Fruit fly (Drosophila melanogaster) whole organism, embryonic: Measurements from ENCODE around the gene Tasp1.

Experiments used
- Abd-B ChIP-seq: fragments of 200-800 bp; sonication (Bioruptor generic); optimal IDR thresholded peaks from 2 replicates; lab custom pipeline; 2018; ENCODE audit warnings: missing biosample characterization, mild to moderate bottlenecking, missing genetic modification characterization, moderate library complexity
- B-H2 ChIP-seq: fragments of 200-800 bp; sonication (Bioruptor generic); optimal IDR thresholded peaks from 2 replicates; lab custom pipeline; 2018; ENCODE audit warnings: missing biosample characterization, mild to moderate bottlenecking, missing genetic modification characterization
- Bgb ChIP-seq: fragments of 200-800 bp; sonication (Bioruptor generic); IDR thresholded peaks from 2 replicates; pipeline ENCODE4 v1.3.6; 2022; ENCODE audit warnings: missing biosample characterization, missing genetic modification characterization; ENCODE audit not compliant: partially characterized antibody
- BtbVII ChIP-seq: fragments of 200-800 bp; sonication (Bioruptor generic); optimal IDR thresholded peaks from 3 replicates; lab custom pipeline; 2017; ENCODE audit warnings: missing biosample characterization, mild to moderate bottlenecking, missing genetic modification characterization
- CG10147 ChIP-seq: fragments of 200-800 bp; sonication (Bioruptor generic); optimal IDR thresholded peaks from 2 replicates; lab custom pipeline; 2019; ENCODE audit warnings: missing biosample characterization, mild to moderate bottlenecking, missing genetic modification characterization, moderate library complexity
- CG11247 ChIP-seq: fragments of 200-800 bp; sonication (Bioruptor generic); IDR thresholded peaks from 2 replicates; pipeline ENCODE4 v1.3.6; 2022; ENCODE audit warnings: missing biosample characterization, missing genetic modification characterization
- CG12744 ChIP-seq: fragments of 200-800 bp; sonication (Bioruptor generic); optimal IDR thresholded peaks from 2 replicates; lab custom pipeline; 2016; ENCODE audit warnings: missing biosample characterization, missing genetic modification characterization
- CG15011 ChIP-seq: fragments of 200-800 bp; sonication (Bioruptor generic); optimal IDR thresholded peaks from 3 replicates; lab custom pipeline; 2018; ENCODE audit warnings: missing biosample characterization, mild to moderate bottlenecking, missing genetic modification characterization
- CG16779 ChIP-seq: fragments of 200-800 bp; sonication (Bioruptor generic); IDR thresholded peaks from 2 replicates; pipeline ENCODE4 v1.3.6; 2022; ENCODE audit warnings: missing biosample characterization, missing genetic modification characterization
- CG17359 ChIP-seq: fragments of 200-800 bp; sonication (Bioruptor generic); optimal IDR thresholded peaks from 3 replicates; lab custom pipeline; 2018; ENCODE audit warnings: missing biosample characterization, mild to moderate bottlenecking, missing genetic modification characterization, moderate library complexity
- CG18476 ChIP-seq: fragments of 200-800 bp; sonication (Bioruptor generic); optimal IDR thresholded peaks from 2 replicates; lab custom pipeline; 2016; ENCODE audit warnings: missing biosample characterization, mild to moderate bottlenecking, missing genetic modification characterization
- CG32767 ChIP-seq: fragments of 200-800 bp; sonication (Bioruptor generic); IDR thresholded peaks from 2 replicates; pipeline ENCODE4 v1.3.6; 2022; ENCODE audit warnings: missing biosample characterization, missing genetic modification characterization
- CG33213 ChIP-seq: fragments of 200-800 bp; sonication (Bioruptor generic); optimal IDR thresholded peaks from 3 replicates; lab custom pipeline; 2016; ENCODE audit warnings: missing biosample characterization, missing genetic modification characterization
- CG34422 ChIP-seq: fragments of 200-800 bp; sonication (Bioruptor generic); IDR thresholded peaks from 3 replicates; pipeline ENCODE4 v1.3.6; 2022; ENCODE audit warnings: missing biosample characterization, missing genetic modification characterization
- CG3847 ChIP-seq: fragments of 200-800 bp; sonication (Bioruptor generic); IDR thresholded peaks from 2 replicates; pipeline ENCODE4 v1.3.6; 2022; ENCODE audit warnings: missing biosample characterization, missing genetic modification characterization
- CG4360 ChIP-seq: fragments of 200-800 bp; sonication (Bioruptor generic); IDR thresholded peaks from 2 replicates; pipeline ENCODE4 v1.3.6; 2022; ENCODE audit warnings: missing biosample characterization, missing genetic modification characterization
- CG43689 ChIP-seq: fragments of 200-800 bp; sonication (Bioruptor generic); IDR thresholded peaks from 2 replicates; pipeline ENCODE4 v1.3.6; 2022; ENCODE audit warnings: missing biosample characterization, missing genetic modification characterization
- CG7271 ChIP-seq: fragments of 200-800 bp; sonication (Bioruptor generic); optimal IDR thresholded peaks from 2 replicates; lab custom pipeline; 2018; ENCODE audit warnings: missing biosample characterization, mild to moderate bottlenecking, missing genetic modification characterization, moderate library complexity
- CG8924 ChIP-seq: fragments of 200-800 bp; optimal IDR thresholded peaks from 3 replicates; lab custom pipeline; 2019; ENCODE audit warnings: missing biosample characterization, mild to moderate bottlenecking, missing genetic modification characterization, moderate library complexity
- CG9215 ChIP-seq: fragments of 200-800 bp; sonication (Bioruptor generic); IDR thresholded peaks from 2 replicates; pipeline ENCODE4 v1.3.6; 2022; ENCODE audit warnings: missing biosample characterization, missing genetic modification characterization
- CG9797 ChIP-seq: fragments of 200-800 bp; sonication (Bioruptor generic); optimal IDR thresholded peaks from 3 replicates; lab custom pipeline; 2018; ENCODE audit warnings: missing biosample characterization, mild to moderate bottlenecking, missing genetic modification characterization
- D19B ChIP-seq: fragments of 200-800 bp; sonication (Bioruptor generic); optimal IDR thresholded peaks from 2 replicates; lab custom pipeline; 2017; ENCODE audit warnings: missing biosample characterization, mild to moderate bottlenecking, missing genetic modification characterization
- Dbx ChIP-seq: fragments of 200-800 bp; sonication (Bioruptor generic); IDR thresholded peaks from 3 replicates; pipeline ENCODE4 v1.3.6; 2022; ENCODE audit warnings: missing biosample characterization, missing genetic modification characterization
- Dip2 ChIP-seq: fragments of 200-800 bp; sonication (Bioruptor generic); IDR thresholded peaks from 2 replicates; pipeline ENCODE4 v1.3.6; 2022; ENCODE audit warnings: missing biosample characterization, missing genetic modification characterization
- E2f1 ChIP-seq: fragments of 200-800 bp; sonication (Bioruptor generic); IDR thresholded peaks from 2 replicates; pipeline ENCODE4 v1.3.6; 2022; ENCODE audit warnings: missing biosample characterization, missing genetic modification characterization
- Ets65A ChIP-seq: fragments of 200-800 bp; sonication (Bioruptor generic); peaks from one replicate; lab custom pipeline; 2016; ENCODE audit warnings: missing biosample characterization, missing genetic modification characterization
- HHEX ChIP-seq: fragments of 200-800 bp; sonication (Bioruptor generic); optimal IDR thresholded peaks from 3 replicates; lab custom pipeline; 2017; ENCODE audit warnings: missing biosample characterization, mild to moderate bottlenecking, missing genetic modification characterization, missing genetic modification reagents
- Kr ChIP-seq: fragments of 200-800 bp; sonication (Bioruptor generic); optimal IDR thresholded peaks from 2 replicates; lab custom pipeline; 2017; ENCODE audit warnings: missing biosample characterization, mild to moderate bottlenecking, missing genetic modification characterization
- Myb ChIP-seq: fragments of 200-800 bp; sonication (Bioruptor generic); optimal IDR thresholded peaks from 2 replicates; lab custom pipeline; 2016; ENCODE audit warnings: missing biosample characterization, missing genetic modification characterization
- Nf-YC ChIP-seq: fragments of 200-800 bp; optimal IDR thresholded peaks from 3 replicates; lab custom pipeline; 2019; ENCODE audit warnings: missing biosample characterization, mild to moderate bottlenecking, missing genetic modification characterization, moderate library complexity
- NfI ChIP-seq: fragments of 200-800 bp; sonication (Bioruptor generic); optimal IDR thresholded peaks from 3 replicates; lab custom pipeline; 2018; ENCODE audit warnings: missing biosample characterization, mild to moderate bottlenecking, missing genetic modification characterization, moderate library complexity
- PHDP ChIP-seq: fragments of 200-800 bp; sonication (Bioruptor generic); optimal IDR thresholded peaks from 3 replicates; lab custom pipeline; 2018; ENCODE audit warnings: missing biosample characterization, mild to moderate bottlenecking, missing genetic modification characterization, moderate library complexity
- Sox100B ChIP-seq: fragments of 200-800 bp; sonication (Bioruptor generic); optimal IDR thresholded peaks from 3 replicates; lab custom pipeline; 2018; ENCODE audit warnings: missing biosample characterization, mild to moderate bottlenecking, missing genetic modification characterization
- Ssrp ChIP-seq: fragments of 200-800 bp; sonication (Bioruptor generic); optimal IDR thresholded peaks from 2 replicates; lab custom pipeline; 2018; ENCODE audit warnings: missing biosample characterization, mild to moderate bottlenecking, missing genetic modification characterization, moderate library complexity
- ab ChIP-seq: fragments of 200-800 bp; sonication (Bioruptor generic); optimal IDR thresholded peaks from 2 replicates; lab custom pipeline; 2016; ENCODE audit warnings: missing biosample characterization, missing genetic modification characterization
- aop ChIP-seq: fragments of 200-800 bp; sonication (Bioruptor generic); IDR thresholded peaks from 2 replicates; pipeline ENCODE4 v1.3.6; 2022; ENCODE audit warnings: missing biosample characterization, missing genetic modification characterization
- bsh ChIP-seq, 2 experiments: fragments of 200-800 bp; sonication (Bioruptor generic); optimal IDR thresholded peaks; 2 replicates each; lab custom pipeline; 2017 to 2018; ENCODE audit warnings: mild to moderate bottlenecking in 2 of 2, missing biosample characterization in 2 of 2, missing genetic modification characterization in 2 of 2, moderate library complexity in 1 of 2
- cas ChIP-seq: fragments of 200-800 bp; sonication (Bioruptor generic); IDR thresholded peaks from 2 replicates; pipeline ENCODE4 v1.3.6; 2022; ENCODE audit warnings: missing biosample characterization, missing genetic modification characterization
- chm ChIP-seq: fragments of 200-800 bp; sonication (Bioruptor generic); IDR thresholded peaks from 2 replicates; pipeline ENCODE4 v1.3.6; 2022; ENCODE audit warnings: missing biosample characterization, missing genetic modification characterization
- jing ChIP-seq: fragments of 200-800 bp; sonication (Bioruptor generic); optimal IDR thresholded peaks from 2 replicates; lab custom pipeline; 2018; ENCODE audit warnings: missing biosample characterization, mild to moderate bottlenecking, missing genetic modification characterization
- ken ChIP-seq: fragments of 200-800 bp; sonication (Bioruptor generic); IDR thresholded peaks from 3 replicates; pipeline ENCODE4 v1.3.6; 2022; ENCODE audit warnings: missing biosample characterization, missing genetic modification characterization
- lmd ChIP-seq: fragments of 200-800 bp; sonication (Bioruptor generic); IDR thresholded peaks from 2 replicates; pipeline ENCODE4 v1.3.6; 2022; ENCODE audit warnings: missing biosample characterization, missing genetic modification characterization
- luna ChIP-seq: fragments of 200-800 bp; sonication (Bioruptor generic); optimal IDR thresholded peaks from 2 replicates; lab custom pipeline; 2016; ENCODE audit warnings: missing biosample characterization, missing genetic modification characterization
- sim ChIP-seq: fragments of 200-800 bp; sonication (Bioruptor generic); IDR thresholded peaks from 2 replicates; pipeline ENCODE4 v1.3.6; 2022; ENCODE audit warnings: missing biosample characterization, missing genetic modification characterization
- so ChIP-seq: fragments of 200-800 bp; sonication (Bioruptor generic); IDR thresholded peaks from 3 replicates; pipeline ENCODE4 v1.3.6; 2022; ENCODE audit warnings: missing biosample characterization, missing genetic modification characterization
- sug ChIP-seq: fragments of 200-800 bp; optimal IDR thresholded peaks from 2 replicates; lab custom pipeline; 2019; ENCODE audit warnings: missing biosample characterization, mild to moderate bottlenecking, missing genetic modification characterization, moderate library complexity
- tll ChIP-seq, 2 experiments: fragments of 200-800 bp in 1 of 2; fragments of >200 bp in 1 of 2; sonication (Bioruptor generic) in 1 of 2; optimal IDR thresholded peaks; 2 replicates each; lab custom pipeline; 2017 to 2019; ENCODE audit warnings: missing biosample characterization in 2 of 2, missing genetic modification characterization in 2 of 2, mild to moderate bottlenecking in 1 of 2, moderate library complexity in 1 of 2
- tna ChIP-seq: fragments of 200-800 bp; sonication (Bioruptor generic); IDR thresholded peaks from 2 replicates; pipeline ENCODE4 v1.3.6; 2022; ENCODE audit warnings: missing biosample characterization, missing genetic modification characterization; ENCODE audit not compliant: partially characterized antibody
- ttk ChIP-seq: fragments of 200-800 bp; sonication (Bioruptor generic); IDR thresholded peaks from 2 replicates; pipeline ENCODE4 v2.1.2; 2022; ENCODE audit warnings: missing biosample characterization, missing genetic modification characterization

The Tasp1 gene

DNA sequence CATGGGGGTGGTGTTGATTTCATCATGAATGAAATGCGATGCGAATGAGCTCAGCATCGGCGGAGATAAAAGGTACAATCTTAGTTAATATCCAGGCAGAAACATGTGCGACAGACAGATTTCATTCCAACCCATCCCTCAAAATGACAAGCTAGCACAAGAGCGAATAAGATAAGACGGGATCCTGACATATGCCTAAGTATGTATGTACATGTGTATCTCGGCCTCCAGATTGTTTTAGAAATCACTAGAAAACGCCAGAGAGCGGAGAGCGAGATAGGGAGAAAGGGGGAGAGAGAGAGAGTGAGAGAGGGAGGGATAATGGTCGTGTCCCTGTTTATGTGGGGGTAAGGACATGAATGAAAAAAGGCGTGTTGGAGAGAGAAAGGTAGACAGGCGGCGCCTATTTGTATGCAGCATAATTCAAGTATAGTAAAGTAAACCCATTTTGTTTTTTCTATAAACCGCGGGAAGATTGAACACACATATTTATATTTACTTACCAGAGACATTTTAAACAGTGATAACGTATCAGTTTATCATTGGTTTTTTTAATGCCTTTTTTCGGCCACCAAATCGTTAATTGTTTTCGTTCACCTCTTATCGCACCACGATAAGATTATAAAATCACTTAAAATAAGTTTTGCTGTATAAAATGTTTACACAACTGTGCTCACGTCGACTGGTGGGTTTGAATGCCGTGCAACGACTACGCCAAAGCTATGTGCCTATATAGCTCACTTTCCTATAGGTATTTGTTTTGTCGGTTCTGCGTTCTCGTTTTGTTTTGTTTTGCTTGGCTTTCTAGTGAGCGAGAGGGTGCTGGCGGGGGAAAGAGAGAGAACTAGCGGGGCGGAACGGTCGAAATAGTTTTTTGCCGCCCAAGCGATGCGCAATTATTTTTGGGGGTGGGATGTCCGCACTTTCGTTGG, 37.1 kb downstream of the Tasp1 start (continued):
- TF ChIP-seq CG4360 (GFP tag; lab: Robert Waterston, UW) (0 out of 2 replicates have a peak, but pooled peaks have one; percentile 13), so (GFP tag; lab: Robert Waterston, UW) (peak; percentile 8; the same call in 1 of the 3 replicates), HHEX (GFP tag; lab: Kevin White, UChicago) (peak; percentile 49), BtbVII (peak; percentile 58), sim (GFP tag; lab: Robert Waterston, UW) (0 out of 2 replicates have a peak, but pooled peaks have one; percentile 4), CG34422 (GFP tag; lab: Robert Waterston, UW) (peak; percentile 39; the same call in 1 of the 3 replicates), D19B (GFP tag; lab: Kevin White, UChicago) (peak; percentile 13), E2f1 (GFP tag; lab: Robert Waterston, UW) (peak; percentile 6; the same call in 1 of the 2 replicates), CG15011 (GFP tag; lab: Kevin White, UChicago) (peak; percentile 48), bsh (GFP tag; optimal IDR thresholded peaks at IDR 0.05; lab: Kevin White, UChicago) (peak; percentile 19 to 57), CG3847 (GFP tag; lab: Robert Waterston, UW) (no peak), jing (no peak), CG11247 (GFP tag; lab: Robert Waterston, UW) (no peak; the same call in 1 of the 2 replicates), Sox100B (peak; percentile 46), sug (tag; lab: Kevin White, UChicago) (peak; percentile 63), Ets65A (GFP tag; lab: Kevin White, UChicago) (no peak), CG9215 (GFP tag; lab: Robert Waterston, UW) (no peak), ab (GFP tag; lab: Kevin White, UChicago) (no peak), Abd-B (no peak), Bgb (no peak), CG7271 (tag; lab: Kevin White, UChicago) (no peak), lmd (GFP tag; lab: Robert Waterston, UW) (peak; percentile 12; the same call in 1 of the 2 replicates), CG9797 (no peak), CG32767 (GFP tag; lab: Robert Waterston, UW) (no peak), Ssrp (tag; lab: Kevin White, UChicago) (no peak), tna (GFP tag; lab: Robert Waterston, UW) (no peak), CG17359 (tag; lab: Kevin White, UChicago) (peak; percentile 35), CG43689 (GFP tag; lab: Robert Waterston, UW) (no peak), luna (GFP tag; lab: Kevin White, UChicago) (no peak), CG10147 (GFP tag; lab: Kevin White, UChicago) (peak; percentile 27), B-H2 (GFP tag; lab: Kevin White, UChicago) (peak; percentile 63), CG18476 (GFP tag; lab: Kevin White, UChicago) (no peak), CG8924 (tag; lab: Kevin White, UChicago) (peak; percentile 44), ttk (GFP tag; lab: Robert Waterston, UW) (no peak), NfI (no peak), CG16779 (GFP tag; lab: Robert Waterston, UW) (no peak), aop (GFP tag; lab: Robert Waterston, UW) (no peak), Dbx (peak; percentile 75), Dip2 (no peak), CG33213 (no peak), Nf-YC (tag; lab: Kevin White, UChicago) (peak; percentile 44), tll (GFP tag; optimal IDR thresholded peaks at IDR 0.05; lab: Kevin White, UChicago) (no peak), Myb (GFP tag; lab: Kevin White, UChicago) (no peak), Kr (GFP tag; lab: Kevin White, UChicago) (peak; percentile 82), PHDP (tag; lab: Kevin White, UChicago) (peak; percentile 32), cas (0 out of 2 replicates have a peak, but pooled peaks have one; percentile 19), ken (GFP tag; lab: Robert Waterston, UW) (no peak), CG12744 (GFP tag; lab: Kevin White, UChicago) (no peak), chm (GFP tag; lab: Robert Waterston, UW) (peak; percentile 81)
